Fruit fly (Drosophila melanogaster) whole organism: Measurements from ENCODE around the gene CG10357.
A peak's percentile ranks its signal among the peaks of the same experiment; 100 is the strongest.

Source experiments
- CG8478 ChIP-seq: fragments of >200 bp; optimal IDR thresholded peaks from 2 replicates; lab custom pipeline; 2018; ENCODE audit warnings: inconsistent platforms
- Dll ChIP-seq: fragments of >200 bp; optimal IDR thresholded peaks from 2 replicates; lab custom pipeline; 2017
- EcR ChIP-seq, 2 experiments: fragments of >200 bp; optimal IDR thresholded peaks; 2 replicates each; lab custom pipeline; 2017; ENCODE audit warnings: missing biosample characterization in 2 of 2, missing genetic modification characterization in 2 of 2, missing genetic modification reagents in 2 of 2
- pan ChIP-seq: fragments of >200 bp; optimal IDR thresholded peaks from 2 replicates; lab custom pipeline; 2017
- psq ChIP-seq: fragments of >200 bp; optimal IDR thresholded peaks from 2 replicates; lab custom pipeline; 2017
- usp ChIP-seq: fragments of >200 bp; optimal IDR thresholded peaks from 2 replicates; lab custom pipeline; 2017; ENCODE audit warnings: missing biosample characterization, missing genetic modification characterization, mixed read lengths

CG10357 gene

DNA sequence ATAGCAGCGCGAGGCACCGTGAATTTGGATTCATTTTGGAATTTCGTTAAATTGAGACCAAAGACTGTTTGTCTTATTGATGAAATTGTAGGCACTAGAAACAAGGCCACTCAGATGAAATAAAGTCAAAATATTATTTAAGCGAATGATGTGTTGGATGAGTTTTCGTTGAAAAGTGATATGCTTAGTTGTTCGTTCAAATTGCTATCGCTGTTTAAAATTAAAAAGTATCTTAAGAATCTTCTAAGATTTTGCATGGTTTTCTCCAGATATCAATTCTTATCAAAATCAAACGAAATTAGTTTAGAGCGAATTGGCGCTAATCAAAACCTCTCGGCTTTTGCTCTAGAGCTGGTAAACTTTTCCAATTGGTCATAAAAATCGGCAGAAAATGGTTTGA, 5.8 kb downstream of the CG10357 start, which contains the start of gene CG14974:
CG14974 (minus strand) TSS at position 101 of the 400 bp plus-strand sequence.
- TF ChIP-seq usp (GFP tag; lab: Kevin White, UChicago) (no peak), CG8478 (lab: Kevin White, UChicago) (no peak), Dll (lab: Kevin White, UChicago) (no peak), psq (lab: Kevin White, UChicago) (no peak)

DNA sequence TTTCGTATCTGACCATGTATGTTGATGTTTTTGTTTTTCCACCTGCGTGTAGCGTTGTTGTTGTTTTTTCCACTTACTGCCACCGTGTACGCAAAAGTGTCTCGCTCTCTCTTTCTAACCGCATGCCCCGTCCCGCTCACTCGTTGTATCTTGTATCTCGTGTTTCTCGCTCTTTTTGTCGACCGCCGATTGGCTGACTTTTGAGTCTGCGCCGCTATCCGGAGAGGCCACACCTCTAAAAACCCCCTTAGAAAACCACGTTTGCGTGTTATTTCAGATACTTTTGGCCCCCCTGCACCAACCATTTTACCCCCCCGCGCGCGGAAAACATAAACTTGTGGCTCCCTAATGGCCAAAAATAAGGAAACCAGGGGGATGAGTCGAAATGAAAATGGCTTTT, 9.7 kb downstream of the CG10357 start:
- TF ChIP-seq psq (lab: Kevin White, UChicago) (no peak), Dll (lab: Kevin White, UChicago) (peak; percentile 52)

DNA sequence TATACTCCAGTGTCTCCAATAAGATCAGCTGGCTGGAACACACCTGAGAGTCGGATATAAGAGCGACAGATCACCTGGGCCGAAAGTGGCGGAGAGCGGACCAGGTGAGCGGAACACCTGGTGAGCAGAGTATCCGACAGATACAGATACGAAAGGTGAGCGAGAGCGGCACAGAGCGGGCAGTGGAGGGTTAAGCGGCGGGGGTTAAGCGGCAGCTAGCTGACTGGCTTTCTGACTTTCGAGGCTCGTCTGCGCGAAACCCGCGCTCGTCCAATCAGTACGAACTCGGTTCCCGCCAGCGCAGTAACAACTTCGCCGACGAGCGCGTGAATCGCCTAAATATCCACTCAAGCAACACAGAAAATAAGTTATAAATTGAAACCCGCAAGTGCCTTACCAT, 10.9 kb downstream of the CG10357 start, which contains the start of gene dar1:
dar1 (plus strand) TSS at position 284 of the 400 bp plus-strand sequence.
- no peak for TF ChIP-seq usp (GFP tag; lab: Kevin White, UChicago)
- TF ChIP-seq psq (lab: Kevin White, UChicago), result no peak
- TF ChIP-seq Dll (lab: Kevin White, UChicago), result peak; percentile 91
- TF ChIP-seq EcR (GFP tag; optimal IDR thresholded peaks at IDR 0.05; lab: Kevin White, UChicago), result no peak
- no peak for TF ChIP-seq CG8478 (lab: Kevin White, UChicago)

DNA sequence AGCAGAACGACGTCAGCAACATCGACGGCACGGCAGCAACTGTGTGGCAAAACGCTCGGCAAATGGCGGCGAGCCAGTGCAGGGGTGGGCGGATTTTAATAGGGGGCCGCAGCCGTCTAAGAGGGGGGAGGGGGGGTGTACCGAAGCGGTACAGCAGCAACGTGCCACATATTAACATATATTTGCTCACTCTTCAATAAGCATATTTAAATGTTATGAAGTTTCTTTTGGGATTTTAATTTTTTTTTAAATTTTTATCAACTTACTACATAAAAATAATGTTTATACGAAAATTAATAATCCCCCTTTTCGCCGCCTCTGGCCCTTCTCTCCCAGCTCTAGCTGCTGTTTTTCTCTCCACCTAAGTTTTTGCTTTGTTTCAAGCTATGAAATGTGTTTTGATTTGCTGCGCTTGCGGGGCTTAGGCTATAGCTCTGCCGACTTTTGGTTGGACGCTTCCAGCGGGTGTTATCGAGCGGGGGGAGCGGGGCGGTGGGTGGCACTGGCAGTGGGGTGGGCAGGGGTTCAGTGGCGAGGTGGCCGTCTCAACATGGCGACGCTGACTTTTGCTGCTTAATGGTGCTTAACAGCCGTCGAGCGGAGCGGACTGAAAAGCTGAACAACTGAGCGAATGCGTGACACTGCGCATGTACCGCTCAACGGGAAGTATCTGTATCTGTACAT, 17.5 kb downstream of the CG10357 start:
- TF ChIP-seq EcR (GFP tag; optimal IDR thresholded peaks at IDR 0.05; lab: Kevin White, UChicago), result no peak

DNA sequence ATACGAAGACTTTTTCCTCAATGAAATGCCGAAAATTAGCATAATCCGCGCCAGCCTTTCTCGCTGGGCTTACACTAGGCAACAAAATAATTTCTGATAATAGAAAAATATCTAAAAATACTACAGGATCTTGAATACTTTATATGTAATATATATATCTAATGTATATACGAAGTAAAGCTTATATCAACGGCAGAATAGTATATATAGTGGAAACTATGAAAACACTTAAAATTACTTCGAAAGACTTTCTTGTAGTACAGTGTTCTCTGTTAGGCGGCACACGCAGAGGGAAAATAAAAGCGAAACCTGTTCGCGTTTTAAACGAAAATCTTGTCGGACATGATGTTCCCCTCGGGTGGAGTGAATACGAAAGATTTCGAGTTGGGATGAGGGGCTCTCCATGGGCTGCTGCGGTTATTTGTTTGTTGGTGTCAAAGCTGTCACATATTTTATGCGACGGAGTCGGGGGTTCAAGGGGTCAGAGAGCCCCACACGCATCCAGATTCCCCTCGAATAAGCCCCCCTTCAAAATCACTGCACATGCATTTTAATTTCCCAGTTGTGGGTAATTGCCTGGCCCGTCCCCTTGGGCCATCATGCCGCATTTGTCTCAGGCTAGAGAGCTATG, 19.0 kb downstream of the CG10357 start:
- TF ChIP-seq usp (GFP tag; lab: Kevin White, UChicago) (no peak), EcR (GFP tag; optimal IDR thresholded peaks at IDR 0.05; lab: Kevin White, UChicago) (no peak), pan (lab: Kevin White, UChicago) (no peak), psq (lab: Kevin White, UChicago) (no peak), CG8478 (lab: Kevin White, UChicago) (no peak), Dll (lab: Kevin White, UChicago) (no peak)

- TF ChIP-seq pan (lab: Kevin White, UChicago), result no peak
- TF ChIP-seq psq (lab: Kevin White, UChicago), result no peak
- TF ChIP-seq Dll (lab: Kevin White, UChicago), result no peak
- no peak for TF ChIP-seq CG8478 (lab: Kevin White, UChicago)
- TF ChIP-seq usp (GFP tag; lab: Kevin White, UChicago), result no peak
- TF ChIP-seq EcR (GFP tag; optimal IDR thresholded peaks at IDR 0.05; lab: Kevin White, UChicago), result no peak
These were observed 23.6 kb downstream of the CG10357 start for dm6 chr3L:3638587-3639312.

DNA sequence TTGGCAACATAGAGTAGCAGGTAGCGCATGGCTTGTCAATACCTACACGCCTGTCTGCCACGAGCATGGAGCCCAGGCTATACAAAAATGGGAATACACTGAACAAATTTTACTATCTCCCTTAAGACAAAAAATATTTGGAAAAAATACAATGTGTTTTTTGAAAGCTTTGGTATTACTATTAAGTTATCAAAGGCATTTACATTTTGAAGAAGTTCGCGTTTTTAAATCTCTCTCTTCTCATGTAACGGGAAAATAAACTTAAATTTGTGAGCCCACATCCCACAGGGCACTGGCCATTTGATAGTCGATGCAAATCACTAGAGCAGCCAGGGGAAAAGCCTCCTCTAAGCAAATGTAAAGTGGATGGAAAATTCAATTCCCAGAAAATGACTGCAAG, 24.1 kb downstream of the CG10357 start:
- no peak for TF ChIP-seq pan (lab: Kevin White, UChicago)
- no peak for TF ChIP-seq Dll (lab: Kevin White, UChicago)
- TF ChIP-seq CG8478 (lab: Kevin White, UChicago), result no peak
- no peak for TF ChIP-seq usp (GFP tag; lab: Kevin White, UChicago)
- TF ChIP-seq psq (lab: Kevin White, UChicago), result no peak
- TF ChIP-seq EcR (GFP tag; optimal IDR thresholded peaks at IDR 0.05; lab: Kevin White, UChicago), result no peak

DNA sequence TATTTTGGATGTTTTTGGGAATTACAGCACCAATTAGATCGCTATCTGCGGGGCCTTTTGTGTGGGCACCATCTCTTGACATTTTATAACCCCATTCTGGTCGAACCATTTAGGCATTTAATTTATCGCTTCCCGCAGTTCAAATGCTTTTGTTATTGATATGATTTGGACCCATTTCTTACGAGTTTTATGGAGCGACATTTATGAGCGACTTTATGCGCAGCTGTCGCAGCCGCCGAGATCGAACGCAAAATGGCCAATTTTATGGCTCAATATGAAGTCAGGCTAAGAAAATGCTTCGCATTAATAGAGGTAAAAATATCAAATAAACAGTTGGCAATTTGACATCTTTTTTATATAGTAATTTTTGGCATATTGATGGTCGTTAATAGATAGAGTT, 25.7 kb downstream of the CG10357 start:
- TF ChIP-seq CG8478 (lab: Kevin White, UChicago) (no peak), EcR (GFP tag; optimal IDR thresholded peaks at IDR 0.05; lab: Kevin White, UChicago) (no peak), usp (GFP tag; lab: Kevin White, UChicago) (no peak), Dll (lab: Kevin White, UChicago) (no peak), psq (lab: Kevin White, UChicago) (no peak), pan (lab: Kevin White, UChicago) (no peak)

DNA sequence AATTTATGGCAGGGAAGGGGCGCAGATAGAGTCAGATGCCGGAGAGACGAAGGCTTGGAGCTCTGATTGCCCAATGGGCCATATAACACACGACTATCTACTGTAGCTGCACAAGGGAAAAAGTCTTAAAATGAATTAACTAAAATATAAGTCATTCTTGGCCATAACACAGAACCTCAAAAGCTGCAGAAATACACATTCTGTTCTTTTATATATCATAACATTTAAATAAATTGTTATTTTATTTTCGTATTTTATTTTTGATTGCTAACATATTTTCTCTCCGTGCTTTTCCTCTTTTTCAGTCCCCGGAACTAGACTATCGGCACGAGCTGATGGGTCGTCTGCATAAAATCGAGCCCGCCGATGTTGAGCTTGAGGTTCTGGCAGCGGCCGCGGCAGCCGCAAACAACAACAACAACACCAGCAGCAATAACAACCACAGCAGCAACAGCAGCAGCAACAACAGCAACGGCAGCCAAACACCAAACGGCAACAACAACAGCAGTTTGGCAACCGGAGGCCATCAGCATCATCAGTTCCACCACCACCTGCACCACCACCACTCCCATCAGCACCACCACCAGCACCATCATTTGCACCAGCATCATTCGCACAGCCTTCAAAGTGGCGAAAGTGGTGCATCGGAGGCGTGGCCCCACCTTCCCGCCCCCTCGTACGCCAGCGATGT, 29.3 kb downstream of the CG10357 start:
- TF ChIP-seq EcR (GFP tag; optimal IDR thresholded peaks at IDR 0.05; lab: Kevin White, UChicago), result no peak
- TF ChIP-seq CG8478 (lab: Kevin White, UChicago), result no peak
- no peak for TF ChIP-seq Dll (lab: Kevin White, UChicago)
- no peak for TF ChIP-seq usp (GFP tag; lab: Kevin White, UChicago)
- TF ChIP-seq pan (lab: Kevin White, UChicago), result no peak
- TF ChIP-seq psq (lab: Kevin White, UChicago), result no peak

dm6 chr3L:3645628-3646360, 30.6 kb downstream of the CG10357 start:
- TF ChIP-seq pan (lab: Kevin White, UChicago), result no peak
- TF ChIP-seq CG8478 (lab: Kevin White, UChicago), result no peak
- no peak for TF ChIP-seq usp (GFP tag; lab: Kevin White, UChicago)
- TF ChIP-seq Dll (lab: Kevin White, UChicago), result no peak
- no peak for TF ChIP-seq psq (lab: Kevin White, UChicago)
- TF ChIP-seq EcR (GFP tag; optimal IDR thresholded peaks at IDR 0.05; lab: Kevin White, UChicago), result no peak
